Worm (Caenorhabditis elegans) whole organism, L1 larva: ENCODE measurements around the gene clec-62.

Experiments
- aha-1 ChIP-seq: fragments of 150-350 bp; optimal IDR thresholded peaks from 2 replicates; lab custom pipeline; 2014; ENCODE audit warnings: missing biosample characterization, missing genetic modification characterization
- ama-1 ChIP-seq: fragments of 150-350 bp; optimal IDR thresholded peaks from 2 replicates; lab custom pipeline; 2014
- ces-1 ChIP-seq: fragments of 150-350 bp; optimal IDR thresholded peaks from 2 replicates; lab custom pipeline; 2014; ENCODE audit warnings: missing biosample characterization, missing genetic modification reagents, missing genetic modification characterization
- dpl-1 ChIP-seq, 3 experiments: fragments of 150-350 bp in 2 of 3; sonication (generic microtip) in 1 of 3; optimal IDR thresholded peaks; 2 replicates each; lab custom pipeline; 2014 to 2017; ENCODE audit warnings: missing biosample characterization in 3 of 3, missing genetic modification characterization in 3 of 3, missing genetic modification reagents in 3 of 3
- isw-1 ChIP-seq: fragments of 200-800 bp; sonication (Bioruptor generic); IDR thresholded peaks from 2 replicates; pipeline ENCODE4 v1.3.6; 2022; ENCODE audit warnings: missing genetic modification characterization, missing compliant biosample characterization
- jun-1 ChIP-seq: fragments of 150-350 bp; optimal IDR thresholded peaks from 2 replicates; lab custom pipeline; 2014; ENCODE audit warnings: missing biosample characterization, missing genetic modification reagents, missing genetic modification characterization
- lin-14 ChIP-seq: fragments of 200-800 bp; sonication (Bioruptor generic); optimal IDR thresholded peaks from 2 replicates; lab custom pipeline; 2018; ENCODE audit warnings: mild to moderate bottlenecking, missing genetic modification characterization, moderate library complexity, missing compliant biosample characterization
- lin-35 ChIP-seq, 2 experiments: fragments of 150-350 bp; optimal IDR thresholded peaks; 2 replicates each; lab custom pipeline; 2014; ENCODE audit warnings: missing biosample characterization in 2 of 2, missing genetic modification characterization in 2 of 2, missing genetic modification reagents in 2 of 2
- lin-39 ChIP-seq: fragments of 150-350 bp; optimal IDR thresholded peaks from 2 replicates; lab custom pipeline; 2014; ENCODE audit warnings: missing biosample characterization, missing genetic modification reagents, missing genetic modification characterization
- nhr-77 ChIP-seq: fragments of 150-350 bp; optimal IDR thresholded peaks from 2 replicates; lab custom pipeline; 2014; ENCODE audit warnings: missing biosample characterization, missing genetic modification characterization
- skn-1 ChIP-seq: fragments of 150-350 bp; optimal IDR thresholded peaks from 2 replicates; lab custom pipeline; 2014; ENCODE audit warnings: missing biosample characterization, missing genetic modification characterization
- snpc-4 ChIP-seq: fragments of 150-350 bp; optimal IDR thresholded peaks from 2 replicates; lab custom pipeline; 2014; ENCODE audit warnings: missing biosample characterization, missing genetic modification characterization
- tbx-2 ChIP-seq: sonication (generic microtip); optimal IDR thresholded peaks from 2 replicates; lab custom pipeline; 2016; ENCODE audit warnings: missing genetic modification characterization, missing compliant biosample characterization
- unc-86 ChIP-seq: sonication (generic microtip); optimal IDR thresholded peaks from 2 replicates; lab custom pipeline; 2016; ENCODE audit warnings: missing genetic modification characterization, missing compliant biosample characterization

DNA sequence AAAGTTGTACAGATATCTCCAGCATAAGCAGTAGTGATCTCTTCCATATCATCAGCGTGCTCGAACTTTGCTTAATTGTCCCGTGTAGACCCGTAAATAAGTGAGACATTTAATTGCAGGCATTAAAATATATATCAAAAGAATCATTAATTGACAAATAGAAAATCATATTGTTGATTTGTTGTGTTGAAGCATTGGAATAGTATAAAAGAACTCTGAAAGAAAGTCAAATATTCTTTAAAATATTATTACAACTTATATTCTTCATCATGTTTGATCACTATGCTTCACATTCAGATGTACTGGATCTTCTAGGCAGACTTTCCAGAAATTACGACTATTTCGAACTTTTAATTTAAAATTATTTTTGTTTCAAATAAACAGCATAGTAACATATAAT, 30.6 kb upstream of the clec-62 start, which contains the start of gene F58G1.8:
- TF ChIP-seq snpc-4 (no peak), lin-14 (GFP tag; lab: Kevin White, UChicago) (no peak), unc-86 (tag; lab: Kevin White, UChicago) (no peak), ama-1 (lab: Kevin White, UChicago) (no peak), nhr-77 (tag; lab: Kevin White, UChicago) (no peak), isw-1 (GFP tag; lab: Robert Waterston, UW) (no peak), ces-1 (GFP tag; lab: Kevin White, UChicago) (no peak), dpl-1 (GFP tag; optimal IDR thresholded peaks at IDR 0.05; lab: Kevin White, UChicago) (no peak), lin-39 (tag; lab: Kevin White, UChicago) (no peak), jun-1 (no peak), aha-1 (tag; lab: Kevin White, UChicago) (no peak), skn-1 (tag; lab: Kevin White, UChicago) (no peak), tbx-2 (tag; lab: Kevin White, UChicago) (no peak), lin-35 (GFP tag; optimal IDR thresholded peaks at IDR 0.05; lab: Kevin White, UChicago) (no peak)
